Fruit fly (Drosophila melanogaster): ENCODE measurements around the gene sofe.

DNA sequence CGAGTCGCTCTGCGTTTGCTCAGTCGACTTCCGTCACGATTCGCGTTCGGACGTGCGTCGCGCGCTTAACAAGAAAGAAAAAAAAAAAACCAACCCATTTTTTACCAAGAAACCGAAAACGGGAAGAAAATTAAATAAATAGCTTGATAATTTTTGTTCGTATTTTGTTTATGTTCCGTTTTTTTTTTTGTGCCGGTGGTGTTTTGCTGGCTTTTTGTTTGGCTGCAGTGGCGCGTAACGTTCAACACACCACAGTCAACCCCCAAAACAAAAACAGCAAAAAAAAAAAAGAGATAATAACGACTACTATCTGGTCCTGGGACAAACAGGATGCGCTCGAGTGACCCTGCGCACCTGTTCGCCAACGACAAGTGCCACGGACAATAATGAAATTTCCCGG lies 48.3 kb upstream of the sofe start, which contains the start of gene CG43901:
- TF ChIP-seq CG8478 (optimal IDR thresholded peaks at IDR 0.05) = no peak
- TF ChIP-seq psq (optimal IDR thresholded peaks at IDR 0.05) = no peak
- no peak for TF ChIP-seq usp (GFP tag; optimal IDR thresholded peaks at IDR 0.05)
- no peak for TF ChIP-seq Dll (optimal IDR thresholded peaks at IDR 0.05)
- no peak for TF ChIP-seq pan (optimal IDR thresholded peaks at IDR 0.05)

Data from whole organism.